Fruit fly (Drosophila melanogaster) whole organism, embryonic: ENCODE measurements around the gene eIF3d1.

Experiments
- Bdp1 ChIP-seq: fragments of 200-800 bp; sonication (Bioruptor generic); optimal IDR thresholded peaks from 3 replicates; lab custom pipeline; 2016; ENCODE audit warnings: missing biosample characterization, missing genetic modification characterization
- C15 ChIP-seq: fragments of 200-800 bp; sonication (Bioruptor generic); IDR thresholded peaks from 3 replicates; pipeline ENCODE4 v1.3.6; 2022; ENCODE audit warnings: missing biosample characterization, missing genetic modification characterization
- CG1024 ChIP-seq: fragments of 200-800 bp; sonication (Bioruptor generic); IDR thresholded peaks from 2 replicates; pipeline ENCODE4 v1.3.6; 2022; ENCODE audit warnings: missing biosample characterization, missing genetic modification characterization
- CG10274 ChIP-seq: fragments of 200-800 bp; sonication (Bioruptor generic); optimal IDR thresholded peaks from 3 replicates; lab custom pipeline; 2017; ENCODE audit warnings: missing biosample characterization, mild to moderate bottlenecking, missing genetic modification characterization
- CG10959 ChIP-seq: fragments of 200-800 bp; sonication (Bioruptor generic); IDR thresholded peaks from 2 replicates; pipeline ENCODE4 v1.3.6; 2022; ENCODE audit warnings: missing biosample characterization, missing genetic modification characterization
- CG11247 ChIP-seq: fragments of 200-800 bp; sonication (Bioruptor generic); IDR thresholded peaks from 2 replicates; pipeline ENCODE4 v1.3.6; 2022; ENCODE audit warnings: missing biosample characterization, missing genetic modification characterization
- CG1233 ChIP-seq: fragments of 200-800 bp; sonication (Bioruptor generic); optimal IDR thresholded peaks from 4 replicates; lab custom pipeline; 2018; ENCODE audit warnings: missing biosample characterization, mild to moderate bottlenecking, missing genetic modification characterization
- CG12744 ChIP-seq: fragments of 200-800 bp; sonication (Bioruptor generic); optimal IDR thresholded peaks from 2 replicates; lab custom pipeline; 2016; ENCODE audit warnings: missing biosample characterization, missing genetic modification characterization
- CG12769 ChIP-seq: fragments of 200-800 bp; sonication (Bioruptor generic); optimal IDR thresholded peaks from 2 replicates; lab custom pipeline; 2019; ENCODE audit warnings: missing biosample characterization, mild to moderate bottlenecking, missing genetic modification characterization, moderate library complexity
- CG13287 ChIP-seq: fragments of 200-800 bp; sonication (Bioruptor generic); IDR thresholded peaks from 2 replicates; pipeline ENCODE4 v1.3.6; 2022; ENCODE audit warnings: missing biosample characterization, missing genetic modification characterization; ENCODE audit not compliant: partially characterized antibody
- CG13775 ChIP-seq: fragments of 200-800 bp; sonication (Bioruptor generic); optimal IDR thresholded peaks from 3 replicates; lab custom pipeline; 2017; ENCODE audit warnings: missing biosample characterization, mild to moderate bottlenecking, missing genetic modification characterization
- CG1832 ChIP-seq: fragments of 200-800 bp; sonication (Bioruptor generic); optimal IDR thresholded peaks from 2 replicates; lab custom pipeline; 2017; ENCODE audit warnings: missing biosample characterization, mild to moderate bottlenecking, missing genetic modification characterization, inconsistent platforms
- CG18764 ChIP-seq: fragments of 200-800 bp; sonication (Bioruptor generic); optimal IDR thresholded peaks from 3 replicates; lab custom pipeline; 2016; ENCODE audit warnings: missing biosample characterization, missing genetic modification characterization
- CG2199 ChIP-seq: fragments of 200-800 bp; sonication (Bioruptor generic); IDR thresholded peaks from 3 replicates; pipeline ENCODE4 v1.3.6; 2022; ENCODE audit warnings: missing biosample characterization, missing genetic modification characterization
- CG32532 ChIP-seq: fragments of 200-800 bp; sonication (Bioruptor generic); IDR thresholded peaks from 2 replicates; pipeline ENCODE4 v1.3.6; 2022; ENCODE audit warnings: missing biosample characterization, missing genetic modification characterization
- CG4328 ChIP-seq: fragments of 200-800 bp; sonication (Bioruptor generic); optimal IDR thresholded peaks from 3 replicates; lab custom pipeline; 2017; ENCODE audit warnings: missing biosample characterization, missing genetic modification reagents, missing genetic modification characterization
- CG4820 ChIP-seq: fragments of 200-800 bp; sonication (Bioruptor generic); optimal IDR thresholded peaks from 3 replicates; lab custom pipeline; 2016; ENCODE audit warnings: missing biosample characterization, missing genetic modification characterization
- CG4854 ChIP-seq: fragments of 200-800 bp; sonication (Bioruptor generic); optimal IDR thresholded peaks from 2 replicates; lab custom pipeline; 2016; ENCODE audit warnings: missing biosample characterization, missing genetic modification characterization, inconsistent platforms
- CG5180 ChIP-seq: fragments of 200-800 bp; sonication (Bioruptor generic); optimal IDR thresholded peaks from 3 replicates; lab custom pipeline; 2017; ENCODE audit warnings: missing biosample characterization, missing genetic modification characterization, mild to moderate bottlenecking, moderate library complexity, missing genetic modification reagents
- CG9215 ChIP-seq: fragments of 200-800 bp; sonication (Bioruptor generic); IDR thresholded peaks from 2 replicates; pipeline ENCODE4 v1.3.6; 2022; ENCODE audit warnings: missing biosample characterization, missing genetic modification characterization
- D ChIP-seq, 2 experiments: fragments of 200-800 bp in 1 of 2; fragments of >200 bp in 1 of 2; sonication (Bioruptor generic) in 1 of 2; optimal IDR thresholded peaks; 2 replicates in 1 of 2; 3 replicates in 1 of 2; lab custom pipeline; 2017; ENCODE audit warnings: mild to moderate bottlenecking in 1 of 2, missing biosample characterization in 1 of 2, missing genetic modification characterization in 1 of 2, missing genetic modification reagents in 1 of 2
- Doc2 ChIP-seq: fragments of 200-800 bp; sonication (Bioruptor generic); IDR thresholded peaks from 2 replicates; pipeline ENCODE4 v1.3.6; 2022; ENCODE audit warnings: missing biosample characterization, missing genetic modification characterization
- Dref ChIP-seq: fragments of 200-800 bp; sonication (Bioruptor generic); IDR thresholded peaks from 2 replicates; pipeline ENCODE4 v1.3.6; 2022; ENCODE audit warnings: missing biosample characterization, missing genetic modification characterization
- Eip74EF ChIP-seq, 2 experiments: fragments of 200-800 bp in 1 of 2; fragments of >200 bp in 1 of 2; sonication (Bioruptor generic) in 1 of 2; optimal IDR thresholded peaks; 2 replicates each; lab custom pipeline; 2017 to 2019; ENCODE audit warnings: missing biosample characterization in 2 of 2, missing genetic modification characterization in 2 of 2, mild to moderate bottlenecking in 1 of 2, moderate library complexity in 1 of 2
- Hr39 ChIP-seq: fragments of >200 bp; optimal IDR thresholded peaks from 2 replicates; lab custom pipeline; 2017
- Med ChIP-seq: fragments of 200-800 bp; sonication (Bioruptor generic); peaks from one replicate; lab custom pipeline; 2016; ENCODE audit warnings: missing biosample characterization, missing genetic modification characterization, mild to moderate bottlenecking, inconsistent platforms, moderate library complexity
- Opbp ChIP-seq: fragments of 200-800 bp; sonication (Bioruptor generic); IDR thresholded peaks from 3 replicates; pipeline ENCODE4 v1.3.6; 2022; ENCODE audit warnings: missing biosample characterization, missing genetic modification characterization; ENCODE audit not compliant: partially characterized antibody
- Rfx ChIP-seq: fragments of 200-800 bp; sonication (Bioruptor generic); IDR thresholded peaks from 2 replicates; pipeline ENCODE4 v1.3.6; 2022; ENCODE audit warnings: missing biosample characterization, missing genetic modification characterization
- Side ChIP-seq: fragments of 200-800 bp; sonication (Bioruptor generic); optimal IDR thresholded peaks from 2 replicates; lab custom pipeline; 2016; ENCODE audit warnings: missing biosample characterization, missing genetic modification characterization
- Spps ChIP-seq: fragments of 200-800 bp; sonication (Bioruptor generic); optimal IDR thresholded peaks from 2 replicates; lab custom pipeline; 2018; ENCODE audit warnings: missing biosample characterization, mild to moderate bottlenecking, missing genetic modification characterization
- YL-1 ChIP-seq: fragments of 200-800 bp; sonication (Bioruptor generic); optimal IDR thresholded peaks from 3 replicates; lab custom pipeline; 2017; ENCODE audit warnings: missing biosample characterization, mild to moderate bottlenecking, missing genetic modification characterization
- az2 ChIP-seq: fragments of 200-800 bp; sonication (Bioruptor generic); optimal IDR thresholded peaks from 3 replicates; lab custom pipeline; 2016; ENCODE audit warnings: missing biosample characterization, missing genetic modification characterization
- bigmax ChIP-seq: fragments of 200-800 bp; sonication (Bioruptor generic); optimal IDR thresholded peaks from 2 replicates; lab custom pipeline; 2018; ENCODE audit warnings: missing biosample characterization, mild to moderate bottlenecking, missing genetic modification characterization
- chif ChIP-seq, 2 experiments: fragments of 200-800 bp; sonication (Bioruptor generic); optimal IDR thresholded peaks; 3 replicates each; lab custom pipeline; 2016; ENCODE audit warnings: missing biosample characterization in 2 of 2, missing genetic modification characterization in 2 of 2
- dan ChIP-seq: fragments of 200-800 bp; sonication (Bioruptor generic); IDR thresholded peaks from 2 replicates; pipeline ENCODE4 v1.3.6; 2022; ENCODE audit warnings: missing biosample characterization, missing genetic modification characterization
- emc ChIP-seq: fragments of 200-800 bp; sonication (Bioruptor generic); optimal IDR thresholded peaks from 2 replicates; lab custom pipeline; 2016; ENCODE audit warnings: missing biosample characterization, missing genetic modification characterization
- ftz-f1 ChIP-seq: fragments of 200-800 bp; sonication (Bioruptor generic); optimal IDR thresholded peaks from 2 replicates; lab custom pipeline; 2016; ENCODE audit warnings: missing biosample characterization, missing genetic modification characterization
- hb ChIP-seq: fragments of 200-800 bp; sonication (Bioruptor generic); IDR thresholded peaks from 3 replicates; pipeline ENCODE4 v1.3.6; 2022; ENCODE audit warnings: missing biosample characterization, missing genetic modification characterization; ENCODE audit not compliant: partially characterized antibody
- her ChIP-seq: fragments of 200-800 bp; sonication (Bioruptor generic); optimal IDR thresholded peaks from 2 replicates; lab custom pipeline; 2016; ENCODE audit warnings: missing biosample characterization, missing genetic modification characterization
- mirr ChIP-seq: fragments of 200-800 bp; sonication (Bioruptor generic); optimal IDR thresholded peaks from 3 replicates; lab custom pipeline; 2018; ENCODE audit warnings: missing biosample characterization, mild to moderate bottlenecking, missing genetic modification characterization
- nerfin-1 ChIP-seq: fragments of 200-800 bp; sonication (Bioruptor generic); optimal IDR thresholded peaks from 3 replicates; lab custom pipeline; 2019; ENCODE audit warnings: missing biosample characterization, mild to moderate bottlenecking, missing genetic modification characterization, moderate library complexity
- otp ChIP-seq: fragments of 200-800 bp; sonication (Bioruptor generic); IDR thresholded peaks from 3 replicates; pipeline ENCODE4, ENCODE4 v1.3.6; 2022; ENCODE audit warnings: missing biosample characterization, missing genetic modification characterization
- pan ChIP-seq, 4 experiments: fragments of >200 bp in 3 of 4; fragments of 200-800 bp in 1 of 4; sonication (Bioruptor generic) in 1 of 4; optimal IDR thresholded peaks in 3 of 4; IDR thresholded peaks in 1 of 4; 2 replicates each; pipeline versions ENCODE4 v1.3.6 to Lab custom; 2017 to 2022; ENCODE audit warnings: missing biosample characterization in 2 of 4, missing genetic modification characterization in 2 of 4, mixed read lengths in 1 of 4
- prd ChIP-seq, 3 experiments: fragments of >200 bp in 2 of 3; fragments of 200-800 bp in 1 of 3; sonication (Bioruptor generic) in 1 of 3; optimal IDR thresholded peaks in 2 of 3; IDR thresholded peaks in 1 of 3; 2 replicates in 2 of 3; 3 replicates in 1 of 3; pipeline versions ENCODE4 v1.3.6 to Lab custom; 2017 to 2022; ENCODE audit warnings: missing biosample characterization in 1 of 3, missing genetic modification characterization in 1 of 3
- row ChIP-seq: fragments of 200-800 bp; sonication (Bioruptor generic); IDR thresholded peaks from 3 replicates; pipeline ENCODE4 v1.3.6; 2022; ENCODE audit warnings: missing biosample characterization, missing genetic modification characterization
- schlank ChIP-seq: fragments of 200-800 bp; sonication (Bioruptor generic); optimal IDR thresholded peaks from 2 replicates; lab custom pipeline; 2018; ENCODE audit warnings: missing biosample characterization, mild to moderate bottlenecking, missing genetic modification characterization
- sima ChIP-seq: fragments of 200-800 bp; sonication (Bioruptor generic); optimal IDR thresholded peaks from 2 replicates; lab custom pipeline; 2016; ENCODE audit warnings: missing biosample characterization, missing genetic modification characterization
- zfh1 ChIP-seq: fragments of 200-800 bp; sonication (Bioruptor generic); IDR thresholded peaks from 3 replicates; pipeline ENCODE4 v1.3.6; 2022; ENCODE audit warnings: missing biosample characterization, missing genetic modification characterization

The eIF3d1 gene

dm6 chr3R:23722680-23723372 lies 43.0 kb downstream of the eIF3d1 start, which contains the start of gene CG10365 (continued):
- peak; percentile 49 for TF ChIP-seq CG4820 (GFP tag; lab: Kevin White, UChicago)
- TF ChIP-seq C15 (GFP tag; lab: Robert Waterston, UW) = peak; percentile 62; the same call in 2 of the 3 replicates
- TF ChIP-seq mirr (GFP tag; lab: Kevin White, UChicago) = no peak
- no peak for TF ChIP-seq CG12744 (GFP tag; lab: Kevin White, UChicago)
- no peak for TF ChIP-seq CG2199 (GFP tag; lab: Robert Waterston, UW)
- no peak for TF ChIP-seq CG10274 (GFP tag; lab: Kevin White, UChicago)
- peak; percentile 58 for TF ChIP-seq CG4328
- peak; percentile 87 for TF ChIP-seq Rfx (GFP tag; lab: Robert Waterston, UW)
- no peak for TF ChIP-seq bigmax (GFP tag; lab: Kevin White, UChicago)
- no peak for TF ChIP-seq her (GFP tag; lab: Kevin White, UChicago)
- no peak for TF ChIP-seq hb (GFP tag; lab: Robert Waterston, UW)
- no peak for TF ChIP-seq ftz-f1 (GFP tag; lab: Kevin White, UChicago)
- TF ChIP-seq CG12769 (tag; lab: Kevin White, UChicago) = peak; percentile 70
- peak; percentile 91 for TF ChIP-seq CG32532 (GFP tag; lab: Robert Waterston, UW)
- TF ChIP-seq CG5180 (GFP tag; lab: Kevin White, UChicago) = peak; percentile 70
- TF ChIP-seq CG11247 (GFP tag; lab: Robert Waterston, UW) = peak; percentile 78
- peak; percentile 81 for TF ChIP-seq az2
- TF ChIP-seq schlank (tag; lab: Kevin White, UChicago) = no peak
- no peak for TF ChIP-seq CG13287
- TF ChIP-seq CG1832 (GFP tag; lab: Kevin White, UChicago) = no peak
- no peak for TF ChIP-seq YL-1 (GFP tag; lab: Kevin White, UChicago)
- no peak for TF ChIP-seq sima (GFP tag; lab: Kevin White, UChicago)
- TF ChIP-seq Side = no peak
- TF ChIP-seq dan (GFP tag; lab: Robert Waterston, UW) = no peak
- no peak for TF ChIP-seq CG10959 (GFP tag; lab: Robert Waterston, UW)
- peak; percentile 60 for TF ChIP-seq CG1024 (GFP tag; lab: Robert Waterston, UW)
- TF ChIP-seq Spps (tag; lab: Kevin White, UChicago) = peak; percentile 4
- TF ChIP-seq chif (GFP tag; optimal IDR thresholded peaks at IDR 0.05; lab: Kevin White, UChicago) = peak in 1 of 2 experiments; percentile 14
- TF ChIP-seq CG13775 (GFP tag; lab: Kevin White, UChicago) = peak; percentile 71
- TF ChIP-seq Med (GFP tag; lab: Kevin White, UChicago) = peak; percentile 76
- no peak for TF ChIP-seq pan (optimal IDR thresholded peaks at IDR 0.05; lab: Kevin White, UChicago)
- peak in 1 of 2 experiments; percentile 93 for TF ChIP-seq pan (GFP tag; optimal IDR thresholded peaks at IDR 0.05 in 1 of 2, IDR thresholded peaks at IDR 0.05 in 1 of 2)
- peak; percentile 56 for TF ChIP-seq CG18764 (GFP tag; lab: Kevin White, UChicago)
- TF ChIP-seq zfh1 (GFP tag; lab: Robert Waterston, UW) = 0 out of 3 replicates have a peak, but pooled peaks have one; percentile 50
- TF ChIP-seq Bdp1 (GFP tag; lab: Kevin White, UChicago) = no peak
- no peak for TF ChIP-seq D (optimal IDR thresholded peaks at IDR 0.05; lab: Kevin White, UChicago)
- peak; percentile 42 for TF ChIP-seq D (GFP tag; optimal IDR thresholded peaks at IDR 0.05; lab: Kevin White, UChicago)
- no peak for TF ChIP-seq Doc2 (GFP tag; lab: Robert Waterston, UW)
- no peak for TF ChIP-seq Hr39 (lab: Kevin White, UChicago)
- TF ChIP-seq otp (GFP tag; lab: Robert Waterston, UW) = 0 out of 3 replicates have a peak, but pooled peaks have one; percentile 19
- TF ChIP-seq row (GFP tag; lab: Robert Waterston, UW) = peak; percentile 91
- TF ChIP-seq Opbp (GFP tag; lab: Robert Waterston, UW) = no peak
- peak; percentile 75 for TF ChIP-seq CG1233 (GFP tag; lab: Kevin White, UChicago)
- no peak for TF ChIP-seq CG4854 (GFP tag; lab: Kevin White, UChicago)
- peak in 1 of 2 experiments; percentile 93 for TF ChIP-seq Eip74EF (GFP tag; optimal IDR thresholded peaks at IDR 0.05; lab: Kevin White, UChicago)
- TF ChIP-seq nerfin-1 (tag; lab: Kevin White, UChicago) = peak; percentile 80
- no peak for TF ChIP-seq Dref (GFP tag; lab: Robert Waterston, UW)
- no peak for TF ChIP-seq emc (GFP tag; lab: Kevin White, UChicago)
- TF ChIP-seq prd (optimal IDR thresholded peaks at IDR 0.05; lab: Kevin White, UChicago) = no peak
- TF ChIP-seq prd (GFP tag; IDR thresholded peaks at IDR 0.05; lab: Robert Waterston, UW) = peak; percentile 77
- peak; percentile 81 for TF ChIP-seq CG9215 (GFP tag; lab: Robert Waterston, UW)
